Worm (Caenorhabditis elegans): ENCODE data around the gene F56F10.2.

The F56F10.2 gene

DNA sequence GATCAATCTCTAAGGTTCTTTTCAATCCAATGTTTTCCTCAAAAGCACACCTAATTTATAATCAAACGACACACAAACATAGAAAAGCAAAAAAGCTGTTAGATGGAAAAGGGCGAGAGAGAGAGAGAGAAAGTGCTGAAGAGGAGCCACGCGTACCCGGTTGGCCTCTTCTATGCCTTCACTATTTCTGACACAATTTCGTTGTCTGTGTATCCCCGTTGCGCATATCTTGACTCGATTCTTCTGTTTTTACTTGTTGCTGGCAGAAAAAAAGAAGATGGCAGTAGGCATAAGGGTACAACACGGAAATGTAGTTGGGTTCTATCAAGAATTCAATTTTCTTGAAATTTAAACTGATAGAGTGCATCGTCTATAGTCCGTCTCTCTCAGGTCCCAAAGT, 31.9 kb upstream of the F56F10.2 start (continued):
- no peak for TF ChIP-seq ztf-16 (tag; optimal IDR thresholded peaks at IDR 0.05)
- TF ChIP-seq lim-6 (tag; optimal IDR thresholded peaks at IDR 0.05): no peak
- TF ChIP-seq hlh-8 (tag; optimal IDR thresholded peaks at IDR 0.05): no peak
- TF ChIP-seq hlh-13 (GFP tag; optimal IDR thresholded peaks at IDR 0.05): no peak
- TF ChIP-seq rnt-1 (tag; optimal IDR thresholded peaks at IDR 0.05): peak; percentile 9
- TF ChIP-seq nfya-1 (tag; optimal IDR thresholded peaks at IDR 0.05): peak; percentile 65
- no peak for TF ChIP-seq unc-3 (GFP tag; conservative IDR thresholded peaks at IDR 0.05)
- TF ChIP-seq unc-3 (tag; optimal IDR thresholded peaks at IDR 0.05): no peak
- peak; percentile 35 for TF ChIP-seq ref-2 (tag; optimal IDR thresholded peaks at IDR 0.05)
- peak; percentile 74 for TF ChIP-seq unc-55 (GFP tag; optimal IDR thresholded peaks at IDR 0.05)
- TF ChIP-seq ceh-9 (tag; optimal IDR thresholded peaks at IDR 0.05): no peak
- no peak for TF ChIP-seq ceh-48 (tag; optimal IDR thresholded peaks at IDR 0.05)
- TF ChIP-seq ceh-22 (tag; optimal IDR thresholded peaks at IDR 0.05): no peak
- no peak for TF ChIP-seq lin-11 (tag; optimal IDR thresholded peaks at IDR 0.05)
- no peak for TF ChIP-seq tbx-7 (tag; optimal IDR thresholded peaks at IDR 0.05)
- no peak for TF ChIP-seq mec-3 (tag; optimal IDR thresholded peaks at IDR 0.05; ENCODE audit: borderline replicate concordance)
- no peak for TF ChIP-seq ets-4 (tag; optimal IDR thresholded peaks at IDR 0.05)
- peak; percentile 36 for TF ChIP-seq ceh-34 (tag; optimal IDR thresholded peaks at IDR 0.05)

ce11 chrX:828603-829002, 30.8 kb upstream of the F56F10.2 start, which contains the start of gene wdr-54:
wdr-54 (plus strand) TSS chrX:828903.
- TF ChIP-seq ref-2 (tag; optimal IDR thresholded peaks at IDR 0.05) (no peak), ceh-14 (tag; optimal IDR thresholded peaks at IDR 0.05) (no peak), nhr-232 (tag; optimal IDR thresholded peaks at IDR 0.05) (no peak), odd-2 (tag; optimal IDR thresholded peaks at IDR 0.05) (no peak), sox-2 (GFP tag; IDR thresholded peaks at IDR 0.05) (no peak), ceh-18 (tag; optimal IDR thresholded peaks at IDR 0.05) (no peak), eyg-1 (tag; optimal IDR thresholded peaks at IDR 0.05) (no peak)

DNA sequence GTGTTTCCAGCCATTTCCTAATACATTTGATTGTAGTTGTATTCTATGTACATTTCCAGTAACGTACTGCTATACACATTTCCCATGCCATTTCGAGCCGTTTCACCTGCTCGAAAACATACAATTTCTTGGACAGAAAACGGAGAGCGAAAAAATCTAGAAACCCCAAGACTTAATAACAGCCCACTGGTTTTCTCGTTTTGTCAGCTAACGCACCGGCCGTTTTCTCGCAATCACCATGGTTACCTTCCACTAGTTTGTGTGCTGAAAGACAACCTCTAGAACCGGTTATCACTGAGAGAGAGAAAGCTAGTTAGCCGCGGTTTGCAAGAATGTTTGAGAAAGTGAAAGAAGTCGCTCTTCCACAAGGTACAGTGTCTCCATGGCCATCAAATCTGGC, 29.2 kb upstream of the F56F10.2 start:
- TF ChIP-seq ceh-6 (GFP tag; optimal IDR thresholded peaks at IDR 0.05) (no peak), dmd-4 (tag; optimal IDR thresholded peaks at IDR 0.05; ENCODE audit: borderline replicate concordance) (no peak), lim-6 (tag; optimal IDR thresholded peaks at IDR 0.05) (no peak), mec-3 (tag; optimal IDR thresholded peaks at IDR 0.05; ENCODE audit: borderline replicate concordance) (no peak), sdc-2 (tag; optimal IDR thresholded peaks at IDR 0.05) (no peak), fkh-6 (tag; optimal IDR thresholded peaks at IDR 0.05) (no peak), fkh-10 (GFP tag; optimal IDR thresholded peaks at IDR 0.05) (no peak), dve-1 (tag; optimal IDR thresholded peaks at IDR 0.05) (no peak), syd-9 (tag; optimal IDR thresholded peaks at IDR 0.05) (no peak), odd-2 (tag; optimal IDR thresholded peaks at IDR 0.05) (no peak), hlh-8 (tag; optimal IDR thresholded peaks at IDR 0.05) (no peak), che-1 (tag; optimal IDR thresholded peaks at IDR 0.05) (no peak), C38D4.7 (GFP tag; optimal IDR thresholded peaks at IDR 0.05) (no peak), unc-55 (GFP tag; optimal IDR thresholded peaks at IDR 0.05) (no peak), T23F11.4 (GFP tag; optimal IDR thresholded peaks at IDR 0.05) (no peak), hlh-13 (GFP tag; optimal IDR thresholded peaks at IDR 0.05) (no peak), hlh-30 (tag; optimal IDR thresholded peaks at IDR 0.05; ENCODE audit: insufficient read depth) (no peak), elt-4 (tag; optimal IDR thresholded peaks at IDR 0.05) (no peak), nhr-232 (tag; optimal IDR thresholded peaks at IDR 0.05) (no peak), ceh-31 (tag; optimal IDR thresholded peaks at IDR 0.05) (no peak)

DNA sequence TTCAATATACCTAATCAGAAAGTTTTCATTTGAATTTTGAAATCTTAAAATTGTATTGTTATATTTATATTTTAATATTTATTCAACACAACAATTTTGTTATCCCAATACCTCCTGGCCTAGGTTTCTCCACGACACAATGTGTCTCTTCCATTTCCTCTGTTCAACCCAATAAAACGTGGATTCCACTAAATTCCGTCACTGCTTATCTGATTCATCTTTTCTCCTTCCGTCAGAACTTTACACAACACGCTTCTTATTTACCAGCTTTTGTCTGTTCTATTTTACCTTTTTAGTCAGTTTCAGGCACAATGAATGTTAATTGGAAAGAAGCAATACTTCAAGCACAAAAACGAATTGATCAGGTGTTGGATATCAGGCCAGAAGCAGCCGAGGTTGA, 24.9 kb upstream of the F56F10.2 start, which contains the start of gene F39H12.1:
F39H12.1 (plus strand) TSS at position 301 of the 400 bp plus-strand sequence.
- TF ChIP-seq pat-9 (tag; optimal IDR thresholded peaks at IDR 0.05) (no peak), ceh-19 (GFP tag; optimal IDR thresholded peaks at IDR 0.05) (no peak), ztf-16 (tag; optimal IDR thresholded peaks at IDR 0.05) (no peak), madf-2 (tag; optimal IDR thresholded peaks at IDR 0.05) (no peak), ceh-34 (tag; optimal IDR thresholded peaks at IDR 0.05) (no peak)
